Fruit fly (Drosophila melanogaster) S2 (cell line): ENCODE measurements around the gene Aprt.

Experiments
- CG8478 ChIP-seq: fragments of >200 bp; optimal IDR thresholded peaks from 2 replicates; lab custom pipeline; 2018
- CTCF ChIP-seq, 2 experiments: fragments of >200 bp; optimal IDR thresholded peaks; 2 replicates each; lab custom pipeline; 2018

dm6 chr3L:1916617-1917016, 31.8 kb upstream of the Aprt start:
- TF ChIP-seq CTCF (optimal IDR thresholded peaks at IDR 0.05; lab: Kevin White, UChicago), result no peak
- no peak for TF ChIP-seq CG8478 (lab: Kevin White, UChicago)
